Fruit fly (Drosophila melanogaster) whole organism, embryonic: Measurements from ENCODE around the gene Gs2.

Experiments used
- Aef1 ChIP-seq: fragments of 200-800 bp; sonication (Bioruptor generic); IDR thresholded peaks from 3 replicates; pipeline ENCODE4 v1.3.6; 2022; ENCODE audit warnings: missing biosample characterization, missing genetic modification characterization
- Antp ChIP-seq: fragments of 200-800 bp; sonication (Bioruptor generic); optimal IDR thresholded peaks from 3 replicates; lab custom pipeline; 2016; ENCODE audit warnings: missing biosample characterization, missing genetic modification characterization
- Atf3 ChIP-seq: fragments of 200-800 bp; sonication (Bioruptor generic); optimal IDR thresholded peaks from 3 replicates; lab custom pipeline; 2016; ENCODE audit warnings: missing biosample characterization, missing genetic modification characterization
- BEAF-32 ChIP-seq: fragments of 200-800 bp; sonication (Bioruptor generic); optimal IDR thresholded peaks from 3 replicates; lab custom pipeline; 2017; ENCODE audit warnings: missing biosample characterization, missing genetic modification characterization, mild to moderate bottlenecking, moderate library complexity, missing genetic modification reagents
- Blimp-1 ChIP-seq: fragments of 200-800 bp; sonication (Bioruptor generic); optimal IDR thresholded peaks from 3 replicates; lab custom pipeline; 2018; ENCODE audit warnings: missing biosample characterization, missing genetic modification characterization, mild to moderate bottlenecking, moderate library complexity, missing genetic modification reagents
- CG10321 ChIP-seq: fragments of 200-800 bp; sonication (Bioruptor generic); IDR thresholded peaks from 2 replicates; pipeline ENCODE4 v1.3.6; 2022; ENCODE audit warnings: missing biosample characterization, missing genetic modification characterization
- CG10565 ChIP-seq: fragments of 200-800 bp; sonication (Bioruptor generic); optimal IDR thresholded peaks from 3 replicates; lab custom pipeline; 2016; ENCODE audit warnings: missing biosample characterization, mild to moderate bottlenecking, missing genetic modification characterization
- CG10979 ChIP-seq: fragments of 200-800 bp; sonication (Bioruptor generic); optimal IDR thresholded peaks from 2 replicates; lab custom pipeline; 2018; ENCODE audit warnings: missing biosample characterization, mild to moderate bottlenecking, missing genetic modification characterization, moderate library complexity
- CG11456 ChIP-seq: fragments of 200-800 bp; sonication (Bioruptor generic); IDR thresholded peaks from 3 replicates; pipeline ENCODE4 v1.3.6; 2022; ENCODE audit warnings: missing biosample characterization, missing genetic modification characterization
- CG11560 ChIP-seq: fragments of 200-800 bp; sonication (Bioruptor generic); IDR thresholded peaks from 3 replicates; pipeline ENCODE4 v1.3.6; 2022; ENCODE audit warnings: missing biosample characterization, missing genetic modification characterization
- CG11695 ChIP-seq: fragments of 200-800 bp; sonication (Bioruptor generic); IDR thresholded peaks from 3 replicates; pipeline ENCODE4 v1.3.6; 2022; ENCODE audit warnings: missing biosample characterization, missing genetic modification characterization
- CG12104 ChIP-seq: fragments of 200-800 bp; sonication (Bioruptor generic); optimal IDR thresholded peaks from 3 replicates; lab custom pipeline; 2016; ENCODE audit warnings: missing biosample characterization, missing genetic modification characterization
- CG12391 ChIP-seq: fragments of 200-800 bp; sonication (Bioruptor generic); optimal IDR thresholded peaks from 3 replicates; lab custom pipeline; 2018; ENCODE audit warnings: missing biosample characterization, mild to moderate bottlenecking, missing genetic modification characterization, moderate library complexity
- CG12942 ChIP-seq: fragments of 200-800 bp; sonication (Bioruptor generic); optimal IDR thresholded peaks from 3 replicates; lab custom pipeline; 2016; ENCODE audit warnings: missing biosample characterization, missing genetic modification characterization
- CG1603 ChIP-seq: fragments of 200-800 bp; sonication (Bioruptor generic); optimal IDR thresholded peaks from 2 replicates; lab custom pipeline; 2019; ENCODE audit warnings: missing biosample characterization, mild to moderate bottlenecking, missing genetic modification characterization, moderate library complexity
- CG16863 ChIP-seq: fragments of 200-800 bp; sonication (Bioruptor generic); optimal IDR thresholded peaks from 3 replicates; lab custom pipeline; 2016; ENCODE audit warnings: missing biosample characterization, missing genetic modification characterization
- CG17385 ChIP-seq: fragments of 200-800 bp; sonication (Bioruptor generic); optimal IDR thresholded peaks from 3 replicates; lab custom pipeline; 2018; ENCODE audit warnings: missing biosample characterization, mild to moderate bottlenecking, missing genetic modification characterization
- CG17612 ChIP-seq: fragments of 200-800 bp; sonication (Bioruptor generic); IDR thresholded peaks from 2 replicates; pipeline ENCODE4 v1.3.6; 2022; ENCODE audit warnings: missing biosample characterization, missing genetic modification characterization
- CG1792 ChIP-seq: fragments of 200-800 bp; sonication (Bioruptor generic); optimal IDR thresholded peaks from 2 replicates; lab custom pipeline; 2016; ENCODE audit warnings: missing biosample characterization, missing genetic modification characterization
- CG18599 ChIP-seq: fragments of 200-800 bp; sonication (Bioruptor generic); optimal IDR thresholded peaks from 3 replicates; lab custom pipeline; 2017; ENCODE audit warnings: missing biosample characterization, missing genetic modification characterization, mild to moderate bottlenecking, moderate library complexity, missing genetic modification reagents
- CG31224 ChIP-seq: fragments of 200-800 bp; sonication (Bioruptor generic); IDR thresholded peaks from 2 replicates; pipeline ENCODE4 v1.3.6; 2022; ENCODE audit warnings: missing biosample characterization, missing genetic modification characterization
- CG3847 ChIP-seq: fragments of 200-800 bp; sonication (Bioruptor generic); IDR thresholded peaks from 2 replicates; pipeline ENCODE4 v1.3.6; 2022; ENCODE audit warnings: missing biosample characterization, missing genetic modification characterization
- CG4707 ChIP-seq: fragments of 200-800 bp; sonication (Bioruptor generic); optimal IDR thresholded peaks from 2 replicates; lab custom pipeline; 2018; ENCODE audit warnings: missing biosample characterization, mild to moderate bottlenecking, missing genetic modification characterization, moderate library complexity
- CG7987 ChIP-seq: fragments of 200-800 bp; sonication (Bioruptor generic); optimal IDR thresholded peaks from 2 replicates; lab custom pipeline; 2018; ENCODE audit warnings: missing biosample characterization, mild to moderate bottlenecking, missing genetic modification characterization, moderate library complexity
- CG8290 ChIP-seq, 3 experiments: fragments of 200-800 bp; sonication (Bioruptor generic); optimal IDR thresholded peaks; 2 replicates each; lab custom pipeline; 2016 to 2019; ENCODE audit warnings: missing biosample characterization in 3 of 3, missing genetic modification characterization in 3 of 3, mild to moderate bottlenecking in 2 of 3, moderate library complexity in 1 of 3
- CG8765 ChIP-seq: fragments of 200-800 bp; sonication (Bioruptor generic); IDR thresholded peaks from 2 replicates; pipeline ENCODE4 v1.3.6; 2022; ENCODE audit warnings: missing biosample characterization, missing genetic modification characterization
- CG9437 ChIP-seq: fragments of 200-800 bp; sonication (Bioruptor generic); optimal IDR thresholded peaks from 2 replicates; lab custom pipeline; 2018; ENCODE audit warnings: missing biosample characterization, mild to moderate bottlenecking, missing genetic modification characterization
- CG9932 ChIP-seq: fragments of 200-800 bp; sonication (Bioruptor generic); IDR thresholded peaks from 2 replicates; pipeline ENCODE4 v1.3.6; 2022; ENCODE audit warnings: missing biosample characterization, missing genetic modification characterization
- CTCF ChIP-seq: fragments of 200-800 bp; sonication (Bioruptor generic); optimal IDR thresholded peaks from 2 replicates; lab custom pipeline; 2017; ENCODE audit warnings: missing biosample characterization, mild to moderate bottlenecking, missing genetic modification characterization, moderate library complexity
- E2f1 ChIP-seq: fragments of 200-800 bp; sonication (Bioruptor generic); IDR thresholded peaks from 2 replicates; pipeline ENCODE4 v1.3.6; 2022; ENCODE audit warnings: missing biosample characterization, missing genetic modification characterization
- ERR ChIP-seq: fragments of 200-800 bp; sonication (Bioruptor generic); optimal IDR thresholded peaks from 2 replicates; lab custom pipeline; 2016; ENCODE audit warnings: missing biosample characterization, missing genetic modification characterization
- Fer1 ChIP-seq: fragments of 200-800 bp; sonication (Bioruptor generic); optimal IDR thresholded peaks from 2 replicates; lab custom pipeline; 2017; ENCODE audit warnings: missing biosample characterization, mild to moderate bottlenecking, missing genetic modification characterization
- Hr51 ChIP-seq, 2 experiments: fragments of 200-800 bp; sonication (Bioruptor generic); optimal IDR thresholded peaks; 2 replicates in 1 of 2; 3 replicates in 1 of 2; lab custom pipeline; 2016 to 2018; ENCODE audit warnings: missing biosample characterization in 2 of 2, missing genetic modification characterization in 2 of 2, mild to moderate bottlenecking in 1 of 2, moderate library complexity in 1 of 2
- MTF-1 ChIP-seq: fragments of 200-800 bp; sonication (Bioruptor generic); optimal IDR thresholded peaks from 2 replicates; lab custom pipeline; 2018; ENCODE audit warnings: missing biosample characterization, mild to moderate bottlenecking, missing genetic modification characterization, borderline replicate concordance
- Med ChIP-seq: fragments of 200-800 bp; sonication (Bioruptor generic); peaks from one replicate; lab custom pipeline; 2016; ENCODE audit warnings: missing biosample characterization, missing genetic modification characterization, mild to moderate bottlenecking, inconsistent platforms, moderate library complexity
- Meics ChIP-seq: fragments of 200-800 bp; sonication (Bioruptor generic); optimal IDR thresholded peaks from 2 replicates; lab custom pipeline; 2017; ENCODE audit warnings: missing biosample characterization, mild to moderate bottlenecking, missing genetic modification characterization
- Trl ChIP-seq, 3 experiments: fragments of >200 bp in 2 of 3; fragments of 200-800 bp in 1 of 3; sonication (Bioruptor generic) in 1 of 3; optimal IDR thresholded peaks; 2 replicates in 1 of 3; 3 replicates in 2 of 3; lab custom pipeline; 2016 to 2017; ENCODE audit warnings: missing biosample characterization in 1 of 3, missing genetic modification characterization in 1 of 3
- chif ChIP-seq, 2 experiments: fragments of 200-800 bp; sonication (Bioruptor generic); optimal IDR thresholded peaks; 3 replicates each; lab custom pipeline; 2016; ENCODE audit warnings: missing biosample characterization in 2 of 2, missing genetic modification characterization in 2 of 2
- dysf ChIP-seq: fragments of 200-800 bp; sonication (Bioruptor generic); IDR thresholded peaks from 3 replicates; pipeline ENCODE4 v1.3.6; 2022; ENCODE audit warnings: missing biosample characterization, missing genetic modification characterization
- esg ChIP-seq: fragments of 200-800 bp; sonication (Bioruptor generic); conservative IDR thresholded peaks from 2 replicates; pipeline ENCODE4 v1.3.6; 2022; ENCODE audit warnings: missing biosample characterization, missing genetic modification characterization
- fu2 ChIP-seq: fragments of 200-800 bp; sonication (Bioruptor generic); optimal IDR thresholded peaks from 2 replicates; lab custom pipeline; 2016; ENCODE audit warnings: missing biosample characterization, missing genetic modification characterization
- gem ChIP-seq: fragments of 200-800 bp; sonication (Bioruptor generic); optimal IDR thresholded peaks from 2 replicates; lab custom pipeline; 2019; ENCODE audit warnings: missing biosample characterization, mild to moderate bottlenecking, missing genetic modification characterization, moderate library complexity
- gsb ChIP-seq: fragments of 200-800 bp; sonication (Bioruptor generic); IDR thresholded peaks from 2 replicates; pipeline ENCODE4 v1.3.6; 2022; ENCODE audit warnings: missing biosample characterization, missing genetic modification characterization
- gsb-n ChIP-seq: fragments of 200-800 bp; sonication (Bioruptor generic); optimal IDR thresholded peaks from 3 replicates; lab custom pipeline; 2018; ENCODE audit warnings: missing biosample characterization, mild to moderate bottlenecking, missing genetic modification characterization
- jumu ChIP-seq: fragments of 200-800 bp; sonication (Bioruptor generic); optimal IDR thresholded peaks from 3 replicates; lab custom pipeline; 2016; ENCODE audit warnings: missing biosample characterization, missing genetic modification characterization
- maf-S ChIP-seq: fragments of 200-800 bp; sonication (Bioruptor generic); optimal IDR thresholded peaks from 2 replicates; lab custom pipeline; 2016; ENCODE audit warnings: missing biosample characterization, missing genetic modification characterization
- onecut ChIP-seq: fragments of 200-800 bp; sonication (Bioruptor generic); IDR thresholded peaks from 2 replicates; pipeline ENCODE4 v1.3.6; 2022; ENCODE audit warnings: missing biosample characterization, missing genetic modification characterization
- pita ChIP-seq: fragments of 200-800 bp; sonication (Bioruptor generic); optimal IDR thresholded peaks from 2 replicates; lab custom pipeline; 2017; ENCODE audit warnings: missing biosample characterization, mild to moderate bottlenecking, missing genetic modification characterization
- ranshi ChIP-seq: fragments of 200-800 bp; sonication (Bioruptor generic); IDR thresholded peaks from 2 replicates; pipeline ENCODE4 v1.3.6; 2022; ENCODE audit warnings: missing biosample characterization, missing genetic modification characterization
- sima ChIP-seq: fragments of 200-800 bp; sonication (Bioruptor generic); optimal IDR thresholded peaks from 2 replicates; lab custom pipeline; 2016; ENCODE audit warnings: missing biosample characterization, missing genetic modification characterization
- sisA ChIP-seq: fragments of 200-800 bp; sonication (Bioruptor generic); IDR thresholded peaks from 2 replicates; pipeline ENCODE4 v1.3.6; 2022; ENCODE audit warnings: missing biosample characterization, missing genetic modification characterization
- trem ChIP-seq: fragments of 200-800 bp; optimal IDR thresholded peaks from 3 replicates; lab custom pipeline; 2019; ENCODE audit warnings: missing biosample characterization, mild to moderate bottlenecking, missing genetic modification characterization, moderate library complexity
- wek ChIP-seq: fragments of 200-800 bp; sonication (Bioruptor generic); optimal IDR thresholded peaks from 3 replicates; lab custom pipeline; 2018; ENCODE audit warnings: missing biosample characterization, mild to moderate bottlenecking, missing genetic modification characterization, moderate library complexity
- yki ChIP-seq: fragments of >200 bp; optimal IDR thresholded peaks from 3 replicates; lab custom pipeline; 2018

Gs2 gene

DNA sequence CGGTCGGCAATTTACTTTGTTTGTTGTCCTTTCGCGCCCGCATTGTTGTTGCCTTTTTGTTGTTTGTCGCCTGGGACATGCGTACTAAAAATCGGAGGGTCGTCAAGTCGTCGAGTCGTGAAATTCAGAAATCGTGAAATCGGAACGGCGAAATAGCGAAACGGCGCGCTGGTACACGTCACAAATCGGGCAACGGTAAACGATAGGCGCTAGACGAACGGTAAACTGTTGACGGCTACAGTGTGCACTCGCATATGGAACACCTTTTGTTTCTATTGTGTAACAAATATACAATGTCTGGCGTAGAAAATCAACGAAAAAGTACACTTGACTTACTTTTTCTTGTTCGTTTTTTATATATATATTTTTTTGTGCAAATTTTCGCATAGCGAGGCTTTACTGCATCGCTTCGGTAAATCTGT is 38.6 kb upstream of the Gs2 start (continued):
- TF ChIP-seq CG1603 (no peak), gsb-n (no peak), Fer1 (GFP tag; lab: Kevin White, UChicago) (peak; percentile 87), gem (tag; lab: Kevin White, UChicago) (peak; percentile 75), Hr51 (GFP tag; optimal IDR thresholded peaks at IDR 0.05; lab: Kevin White, UChicago) (peak; percentile 25 to 70), esg (peak; percentile 57), CG7987 (no peak), MTF-1 (peak; percentile 9), ERR (GFP tag; lab: Kevin White, UChicago) (peak; percentile 2), CG8290 (GFP tag; optimal IDR thresholded peaks at IDR 0.05; lab: Kevin White, UChicago) (no peak), CG8290 (tag; optimal IDR thresholded peaks at IDR 0.05; lab: Kevin White, UChicago) (peak in 1 of 2 experiments; percentile 47), Atf3 (GFP tag; lab: Kevin White, UChicago) (no peak), E2f1 (peak; percentile 71), CG11456 (GFP tag; lab: Robert Waterston, UW) (peak; percentile 86), Antp (peak; percentile 46), dysf (GFP tag; lab: Robert Waterston, UW) (peak; percentile 86), CG8765 (GFP tag; lab: Robert Waterston, UW) (no peak), CG9932 (peak; percentile 90), CG10321 (peak; percentile 47; the same call in 1 of the 2 replicates), CG18599 (GFP tag; lab: Kevin White, UChicago) (peak; percentile 90), ranshi (peak; percentile 77), wek (GFP tag; lab: Kevin White, UChicago) (no peak), sima (no peak), sisA (GFP tag; lab: Robert Waterston, UW) (peak; percentile 78), CG12942 (GFP tag; lab: Kevin White, UChicago) (peak; percentile 43), CTCF (GFP tag; lab: Kevin White, UChicago) (peak; percentile 9), CG11695 (GFP tag; lab: Robert Waterston, UW) (peak; percentile 72; the same call in 2 of the 3 replicates), onecut (GFP tag; lab: Robert Waterston, UW) (peak; percentile 51), BEAF-32 (GFP tag; lab: Kevin White, UChicago) (no peak), CG17612 (GFP tag; lab: Robert Waterston, UW) (peak; percentile 58), gsb (GFP tag; lab: Robert Waterston, UW) (peak; percentile 62), CG10565 (GFP tag; lab: Kevin White, UChicago) (no peak), CG3847 (GFP tag; lab: Robert Waterston, UW) (peak; percentile 72), CG9437 (GFP tag; lab: Kevin White, UChicago) (no peak), chif (GFP tag; optimal IDR thresholded peaks at IDR 0.05; lab: Kevin White, UChicago) (peak in 1 of 2 experiments; percentile 26)

DNA sequence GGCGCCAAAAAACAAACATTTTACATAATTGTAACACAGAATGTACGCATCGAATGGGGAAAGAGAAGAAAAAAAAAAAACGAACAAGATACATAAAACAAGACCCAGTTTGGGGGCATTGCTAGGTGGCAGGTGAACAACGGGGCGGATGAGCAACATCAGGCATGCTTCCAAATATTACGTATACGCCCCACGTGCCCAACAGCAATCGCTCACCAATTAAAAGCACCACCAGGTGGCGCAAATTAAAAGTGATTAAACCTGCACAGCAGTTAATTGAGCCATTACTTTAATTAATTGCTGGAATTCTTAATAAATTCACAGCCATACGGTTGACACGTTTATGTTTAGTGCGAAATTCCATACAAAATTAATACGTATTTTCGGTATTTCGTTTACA is 37.1 kb upstream of the Gs2 start:
- TF ChIP-seq CG11560 (tag; lab: Robert Waterston, UW) (no peak), fu2 (no peak), CG31224 (no peak), CG17385 (no peak), Aef1 (GFP tag; lab: Robert Waterston, UW) (no peak), pita (GFP tag; lab: Kevin White, UChicago) (no peak), maf-S (GFP tag; lab: Kevin White, UChicago) (no peak), CG12104 (GFP tag; lab: Kevin White, UChicago) (no peak), Meics (GFP tag; lab: Kevin White, UChicago) (no peak), CG1792 (GFP tag; lab: Kevin White, UChicago) (no peak), yki (lab: Kevin White, UChicago) (no peak), CG12391 (tag; lab: Kevin White, UChicago) (no peak), Med (GFP tag; lab: Kevin White, UChicago) (no peak), trem (tag; lab: Kevin White, UChicago) (no peak), CG4707 (no peak), CG16863 (no peak), Blimp-1 (GFP tag; lab: Kevin White, UChicago) (no peak), Trl (optimal IDR thresholded peaks at IDR 0.05; lab: Kevin White, UChicago) (no peak), Trl (GFP tag; optimal IDR thresholded peaks at IDR 0.05; lab: Kevin White, UChicago) (no peak), jumu (GFP tag; lab: Kevin White, UChicago) (no peak), CG10979 (no peak)
